Worm (Caenorhabditis elegans) whole organism, L4 larva: Measurements from ENCODE around the gene Y43F8C.11.

Experiments
- D1046.2 ChIP-seq: fragments of 200-800 bp; sonication (Bioruptor generic); IDR thresholded peaks from 2 replicates; pipeline ENCODE4 v1.3.6; 2022; ENCODE audit warnings: missing genetic modification characterization, missing compliant biosample characterization
- F37D6.2 ChIP-seq: sonication (generic microtip); optimal IDR thresholded peaks from 2 replicates; lab custom pipeline; 2016; ENCODE audit warnings: mild to moderate bottlenecking, missing genetic modification characterization, missing compliant biosample characterization
- F44E2.7 ChIP-seq: fragments of 200-800 bp; sonication (Bioruptor generic); IDR thresholded peaks from 2 replicates; pipeline ENCODE4 v2.1.2; 2022; ENCODE audit warnings: missing genetic modification characterization, missing compliant biosample characterization
- T20F7.1 ChIP-seq: fragments of 200-800 bp; sonication (Bioruptor generic); optimal IDR thresholded peaks from 2 replicates; lab custom pipeline; 2018; ENCODE audit warnings: mild to moderate bottlenecking, missing genetic modification characterization, missing compliant biosample characterization
- T26A8.4 ChIP-seq: fragments of 200-800 bp; sonication (Bioruptor generic); IDR thresholded peaks from 2 replicates; pipeline ENCODE4 v1.3.6; 2022; ENCODE audit warnings: missing genetic modification characterization, missing compliant biosample characterization
- Y105C5A.15 ChIP-seq: fragments of 200-800 bp; sonication (Bioruptor generic); IDR thresholded peaks from 2 replicates; pipeline ENCODE4 v1.3.6; 2022; ENCODE audit warnings: missing genetic modification characterization, missing compliant biosample characterization
- Y48G9A.11 ChIP-seq: fragments of 200-800 bp; sonication (Bioruptor generic); IDR thresholded peaks from 2 replicates; pipeline ENCODE4 v1.3.6; 2022; ENCODE audit warnings: missing genetic modification reagents, missing genetic modification characterization, missing compliant biosample characterization
- Y75B8A.6 ChIP-seq: fragments of 200-800 bp; sonication (Bioruptor generic); IDR thresholded peaks from 2 replicates; pipeline ENCODE4 v1.3.6; 2022; ENCODE audit warnings: missing genetic modification reagents, missing genetic modification characterization, missing compliant biosample characterization
- ZK337.2 ChIP-seq: fragments of 200-800 bp; sonication (Bioruptor generic); IDR thresholded peaks from 2 replicates; pipeline ENCODE4 v1.3.6; 2022; ENCODE audit warnings: missing genetic modification reagents, missing genetic modification characterization, missing compliant biosample characterization
- aha-1 ChIP-seq: fragments of 150-350 bp; peaks from one replicate; lab custom pipeline; 2014; ENCODE audit warnings: missing biosample characterization, missing genetic modification characterization
- aly-2 ChIP-seq: sonication (generic microtip); optimal IDR thresholded peaks from 2 replicates; lab custom pipeline; 2018; ENCODE audit warnings: missing biosample characterization, missing genetic modification characterization
- ama-1 ChIP-seq: fragments of 150-350 bp; optimal IDR thresholded peaks from 2 replicates; lab custom pipeline; 2014; ENCODE audit warnings: inconsistent platforms, mixed read lengths
- attf-4 ChIP-seq: sonication (generic microtip); optimal IDR thresholded peaks from 3 replicates; lab custom pipeline; 2017; ENCODE audit warnings: missing biosample characterization, missing genetic modification characterization
- ceh-28 ChIP-seq: fragments of 150-350 bp; optimal IDR thresholded peaks from 2 replicates; lab custom pipeline; 2014; ENCODE audit warnings: missing biosample characterization, missing genetic modification reagents, missing genetic modification characterization
- ceh-44 ChIP-seq: fragments of 200-800 bp; sonication (Bioruptor generic); IDR thresholded peaks from 2 replicates; pipeline ENCODE4 v1.3.6; 2022; ENCODE audit warnings: missing genetic modification reagents, missing genetic modification characterization, missing compliant biosample characterization
- ceh-62 ChIP-seq: sonication (generic microtip); optimal IDR thresholded peaks from 2 replicates; lab custom pipeline; 2017; ENCODE audit warnings: missing biosample characterization, missing genetic modification characterization
- ceh-82 ChIP-seq: sonication (generic microtip); optimal IDR thresholded peaks from 2 replicates; lab custom pipeline; 2017; ENCODE audit warnings: missing biosample characterization, missing genetic modification characterization
- cey-2 ChIP-seq: sonication (generic microtip); optimal IDR thresholded peaks from 3 replicates; lab custom pipeline; 2017; ENCODE audit warnings: missing genetic modification characterization, mild to moderate bottlenecking, missing compliant biosample characterization, antibody characterized with exemption, borderline replicate concordance; ENCODE audit not compliant: insufficient read depth
- dmd-9 ChIP-seq: fragments of 200-800 bp; sonication (Bioruptor generic); IDR thresholded peaks from 2 replicates; pipeline ENCODE4 v1.3.6; 2022; ENCODE audit warnings: missing genetic modification reagents, missing genetic modification characterization, missing compliant biosample characterization
- duxl-1 ChIP-seq: sonication (generic microtip); optimal IDR thresholded peaks from 2 replicates; lab custom pipeline; 2016; ENCODE audit warnings: mild to moderate bottlenecking, missing genetic modification characterization, moderate library complexity, missing compliant biosample characterization; ENCODE audit not compliant: poor library complexity
- egl-27 ChIP-seq: sonication (generic microtip); optimal IDR thresholded peaks from 3 replicates; lab custom pipeline; 2017; ENCODE audit warnings: missing biosample characterization, missing genetic modification reagents, missing genetic modification characterization
- egl-43 ChIP-seq: fragments of 200-800 bp; sonication (Bioruptor generic); IDR thresholded peaks from 2 replicates; pipeline ENCODE4 v1.3.6; 2022; ENCODE audit warnings: missing genetic modification reagents, missing genetic modification characterization, missing compliant biosample characterization
- hlh-30 ChIP-seq: sonication (generic microtip); optimal IDR thresholded peaks from 2 replicates; lab custom pipeline; 2017; ENCODE audit warnings: antibody characterized with exemption, mild to moderate bottlenecking, missing genetic modification characterization, missing compliant biosample characterization; ENCODE audit not compliant: insufficient read depth
- hmg-1.1 ChIP-seq: fragments of 200-800 bp; sonication (Bioruptor generic); IDR thresholded peaks from 2 replicates; pipeline ENCODE4 v1.3.6; 2022; ENCODE audit warnings: missing genetic modification reagents, missing genetic modification characterization, missing compliant biosample characterization
- jun-1 ChIP-seq: fragments of 150-350 bp; optimal IDR thresholded peaks from 2 replicates; lab custom pipeline; 2014; ENCODE audit warnings: missing biosample characterization, missing genetic modification reagents, missing genetic modification characterization
- lin-1 ChIP-seq: fragments of 200-800 bp; sonication (Bioruptor generic); IDR thresholded peaks from 2 replicates; pipeline ENCODE4 v1.3.6; 2022; ENCODE audit warnings: missing genetic modification reagents, missing genetic modification characterization, missing compliant biosample characterization
- lin-29 ChIP-seq: fragments of 200-800 bp; sonication (Bioruptor generic); IDR thresholded peaks from 2 replicates; pipeline ENCODE4 v1.3.6; 2022; ENCODE audit warnings: missing genetic modification reagents, missing genetic modification characterization, missing compliant biosample characterization
- lir-3 ChIP-seq: sonication (generic microtip); optimal IDR thresholded peaks from 2 replicates; lab custom pipeline; 2016; ENCODE audit warnings: mild to moderate bottlenecking, missing genetic modification characterization, missing compliant biosample characterization
- mdt-29 ChIP-seq: fragments of 200-800 bp; sonication (Bioruptor generic); IDR thresholded peaks from 2 replicates; pipeline ENCODE4 v1.3.6; 2022; ENCODE audit warnings: missing genetic modification reagents, missing genetic modification characterization, missing compliant biosample characterization
- mes-2 ChIP-seq: sonication (generic microtip); optimal IDR thresholded peaks from 2 replicates; lab custom pipeline; 2016; ENCODE audit warnings: missing genotype, mild to moderate bottlenecking, missing genetic modification characterization, missing compliant biosample characterization; ENCODE audit not compliant: poor library complexity, severe bottlenecking
- nhr-10 ChIP-seq: fragments of 150-350 bp; optimal IDR thresholded peaks from 2 replicates; lab custom pipeline; 2014; ENCODE audit warnings: missing biosample characterization, missing genetic modification characterization
- nhr-76 ChIP-seq: fragments of 150-350 bp; optimal IDR thresholded peaks from 2 replicates; lab custom pipeline; 2014; ENCODE audit warnings: missing biosample characterization, missing genetic modification characterization
- php-3 ChIP-seq: fragments of 200-800 bp; sonication (Bioruptor generic); IDR thresholded peaks from 2 replicates; pipeline ENCODE4 v1.3.6; 2022; ENCODE audit warnings: missing genetic modification reagents, missing genetic modification characterization, missing compliant biosample characterization
- rbr-2 ChIP-seq: sonication (generic microtip); optimal IDR thresholded peaks from 2 replicates; lab custom pipeline; 2016; ENCODE audit warnings: missing genotype, missing genetic modification characterization, missing compliant biosample characterization
- set-16 ChIP-seq: fragments of 200-800 bp; sonication (Bioruptor generic); IDR thresholded peaks from 2 replicates; pipeline ENCODE4 v1.3.6; 2022; ENCODE audit warnings: missing genetic modification reagents, missing genetic modification characterization, missing compliant biosample characterization
- snpc-1.2 ChIP-seq: fragments of 200-800 bp; sonication (Bioruptor generic); IDR thresholded peaks from 2 replicates; pipeline ENCODE4 v1.3.6; 2022; ENCODE audit warnings: missing genetic modification reagents, missing genetic modification characterization, missing compliant biosample characterization
- snpc-4 ChIP-seq: fragments of 150-350 bp; optimal IDR thresholded peaks from 2 replicates; lab custom pipeline; 2014; ENCODE audit warnings: missing biosample characterization, missing genetic modification characterization
- tag-97 ChIP-seq: fragments of 200-800 bp; sonication (Bioruptor generic); IDR thresholded peaks from 2 replicates; pipeline ENCODE4 v1.3.6; 2022; ENCODE audit warnings: missing genetic modification characterization, missing compliant biosample characterization
- vab-7 ChIP-seq: fragments of 200-800 bp; sonication (Bioruptor generic); IDR thresholded peaks from 2 replicates; pipeline ENCODE4 v1.3.6; 2022; ENCODE audit warnings: missing genetic modification reagents, missing genetic modification characterization, missing compliant biosample characterization
- zag-1 ChIP-seq: fragments of 150-350 bp; optimal IDR thresholded peaks from 2 replicates; lab custom pipeline; 2014; ENCODE audit warnings: missing biosample characterization, missing genetic modification characterization
- zfp-2 ChIP-seq: sonication (generic microtip); optimal IDR thresholded peaks from 2 replicates; lab custom pipeline; 2016; ENCODE audit warnings: mild to moderate bottlenecking, missing genetic modification characterization, missing compliant biosample characterization
- zip-11 ChIP-seq: fragments of 200-800 bp; sonication (Bioruptor generic); IDR thresholded peaks from 2 replicates; pipeline ENCODE4 v1.3.6; 2022; ENCODE audit warnings: missing genetic modification characterization, missing compliant biosample characterization

Y43F8C.11 gene

ce11 chrV:19635525-19636193 is 34.4 kb upstream of the Y43F8C.11 start:
- TF ChIP-seq ceh-44 (GFP tag; lab: Robert Waterston, UW) (0 out of 2 replicates have a peak, but pooled peaks have one; percentile 10), ceh-28 (peak; percentile 95)

- TF ChIP-seq zag-1 (tag; lab: Kevin White, UChicago) = no peak
- peak; percentile 35 for TF ChIP-seq mes-2 (tag; lab: Kevin White, UChicago)
- TF ChIP-seq set-16 (GFP tag; lab: Robert Waterston, UW) = 0 out of 2 replicates have a peak, but pooled peaks have one; percentile 25
- TF ChIP-seq egl-43 (GFP tag; lab: Robert Waterston, UW) = 0 out of 2 replicates have a peak, but pooled peaks have one; percentile 43
- TF ChIP-seq aha-1 (tag; lab: Kevin White, UChicago) = peak; percentile 12
- peak; percentile 67; the same call in 1 of the 2 replicates for TF ChIP-seq Y48G9A.11 (GFP tag; lab: Robert Waterston, UW)
- TF ChIP-seq tag-97 (GFP tag; lab: Robert Waterston, UW) = no peak
Measured at ce11 chrV:19636194-19636584, 33.9 kb upstream of the Y43F8C.11 start.

- TF ChIP-seq Y48G9A.11 (GFP tag; lab: Robert Waterston, UW) (peak; percentile 5; the same call in 1 of the 2 replicates), aha-1 (tag; lab: Kevin White, UChicago) (peak; percentile 92), hmg-1.1 (GFP tag; lab: Robert Waterston, UW) (no peak)
Measured at ce11 chrV:19637890-19638289, 32.2 kb upstream of the Y43F8C.11 start.

ce11 chrV:19640808-19641207 is 29.3 kb upstream of the Y43F8C.11 start, which contains the start of gene Y43F8C.6:
Gene Y43F8C.6, minus strand, starts transcription at chrV:19640908.
- TF ChIP-seq zfp-2 (no peak), cey-2 (no peak), zag-1 (tag; lab: Kevin White, UChicago) (no peak)

- peak; percentile 83 for TF ChIP-seq F37D6.2 (tag; lab: Kevin White, UChicago)
- no peak for TF ChIP-seq ceh-82 (tag; lab: Kevin White, UChicago)
- TF ChIP-seq dmd-9 (GFP tag; lab: Robert Waterston, UW) = peak; percentile 89
- peak; percentile 99 for TF ChIP-seq F44E2.7 (GFP tag; lab: Robert Waterston, UW)
- TF ChIP-seq Y105C5A.15 = peak; percentile 97
- peak; percentile 94 for TF ChIP-seq D1046.2 (GFP tag; lab: Robert Waterston, UW)
- TF ChIP-seq aha-1 (tag; lab: Kevin White, UChicago) = peak; percentile 97
- no peak for TF ChIP-seq aly-2 (tag; lab: Kevin White, UChicago)
- TF ChIP-seq mes-2 (tag; lab: Kevin White, UChicago) = peak; percentile 90
- TF ChIP-seq lin-29 (GFP tag; lab: Robert Waterston, UW) = peak; percentile 75
- peak; percentile 90 for TF ChIP-seq vab-7 (GFP tag; lab: Robert Waterston, UW)
- TF ChIP-seq ZK337.2 (GFP tag; lab: Robert Waterston, UW) = peak; percentile 92
- TF ChIP-seq nhr-10 (tag; lab: Kevin White, UChicago) = no peak
- TF ChIP-seq ama-1 = no peak
- TF ChIP-seq lir-3 (tag; lab: Kevin White, UChicago) = peak; percentile 79
- no peak for TF ChIP-seq nhr-76
- TF ChIP-seq hlh-30 (tag; lab: Kevin White, UChicago) = peak; percentile 68
- TF ChIP-seq attf-4 = no peak
- peak; percentile 93 for TF ChIP-seq snpc-1.2 (GFP tag; lab: Robert Waterston, UW)
- peak; percentile 95 for TF ChIP-seq duxl-1 (tag; lab: Kevin White, UChicago)
- TF ChIP-seq ceh-62 (tag; lab: Kevin White, UChicago) = no peak
- TF ChIP-seq T20F7.1 = no peak
- TF ChIP-seq jun-1 (tag; lab: Kevin White, UChicago) = peak; percentile 15
- TF ChIP-seq snpc-4 (tag; lab: Kevin White, UChicago) = no peak
- TF ChIP-seq Y75B8A.6 (GFP tag; lab: Robert Waterston, UW) = peak; percentile 95
- TF ChIP-seq T26A8.4 (GFP tag; lab: Robert Waterston, UW) = peak; percentile 95
- no peak for TF ChIP-seq egl-27
- TF ChIP-seq ceh-44 (GFP tag; lab: Robert Waterston, UW) = peak; percentile 97
- TF ChIP-seq zip-11 (GFP tag; lab: Robert Waterston, UW) = peak; percentile 87
- peak; percentile 82 for TF ChIP-seq php-3
- peak; percentile 92 for TF ChIP-seq rbr-2 (tag; lab: Kevin White, UChicago)
- TF ChIP-seq lin-1 (GFP tag; lab: Robert Waterston, UW) = peak; percentile 87
- TF ChIP-seq mdt-29 (GFP tag; lab: Robert Waterston, UW) = peak; percentile 89
Measured at ce11 chrV:19643015-19643414, 27.0 kb upstream of the Y43F8C.11 start.
